Fruit fly (Drosophila melanogaster) whole organism, embryonic: ENCODE data around the gene CG8369.

Source experiments
- Ada2b ChIP-seq: fragments of 200-800 bp; sonication (Bioruptor generic); IDR thresholded peaks from 2 replicates; pipeline ENCODE4 v1.3.6; 2022; ENCODE audit warnings: missing biosample characterization, missing genetic modification characterization
- CG10209 ChIP-seq: fragments of 200-800 bp; sonication (Bioruptor generic); optimal IDR thresholded peaks from 3 replicates; lab custom pipeline; 2017; ENCODE audit warnings: missing biosample characterization, mild to moderate bottlenecking, missing genetic modification characterization, missing genetic modification reagents
- CG12659 ChIP-seq: fragments of 200-800 bp; sonication (Bioruptor generic); optimal IDR thresholded peaks from 3 replicates; lab custom pipeline; 2017; ENCODE audit warnings: mild to moderate bottlenecking, missing biosample characterization, missing genetic modification reagents, missing genetic modification characterization
- CG12942 ChIP-seq: fragments of 200-800 bp; sonication (Bioruptor generic); optimal IDR thresholded peaks from 3 replicates; lab custom pipeline; 2016; ENCODE audit warnings: missing biosample characterization, missing genetic modification characterization
- CG13287 ChIP-seq: fragments of 200-800 bp; sonication (Bioruptor generic); IDR thresholded peaks from 2 replicates; pipeline ENCODE4 v1.3.6; 2022; ENCODE audit warnings: missing biosample characterization, missing genetic modification characterization; ENCODE audit not compliant: partially characterized antibody
- CG13296 ChIP-seq: fragments of 200-800 bp; sonication (Bioruptor generic); optimal IDR thresholded peaks from 3 replicates; lab custom pipeline; 2018; ENCODE audit warnings: missing biosample characterization, mild to moderate bottlenecking, missing genetic modification characterization
- CG13424 ChIP-seq: fragments of 200-800 bp; sonication (Bioruptor generic); optimal IDR thresholded peaks from 2 replicates; lab custom pipeline; 2019; ENCODE audit warnings: missing biosample characterization, mild to moderate bottlenecking, missing genetic modification characterization, moderate library complexity
- CG13624 ChIP-seq: fragments of 200-800 bp; sonication (Bioruptor generic); optimal IDR thresholded peaks from 2 replicates; lab custom pipeline; 2016; ENCODE audit warnings: missing biosample characterization, missing genetic modification characterization
- CG13775 ChIP-seq: fragments of 200-800 bp; sonication (Bioruptor generic); optimal IDR thresholded peaks from 3 replicates; lab custom pipeline; 2017; ENCODE audit warnings: missing biosample characterization, mild to moderate bottlenecking, missing genetic modification characterization
- CG14667 ChIP-seq: fragments of 200-800 bp; sonication (Bioruptor generic); IDR thresholded peaks from 2 replicates; pipeline ENCODE4 v1.3.6; 2022; ENCODE audit warnings: missing biosample characterization, missing genetic modification characterization
- CG14965 ChIP-seq: fragments of 200-800 bp; sonication (Bioruptor generic); optimal IDR thresholded peaks from 2 replicates; lab custom pipeline; 2016; ENCODE audit warnings: missing biosample characterization, missing genetic modification characterization, borderline replicate concordance
- CG16815 ChIP-seq: fragments of 200-800 bp; sonication (Bioruptor generic); optimal IDR thresholded peaks from 3 replicates; lab custom pipeline; 2017; ENCODE audit warnings: missing biosample characterization, mild to moderate bottlenecking, missing genetic modification characterization
- CG17186 ChIP-seq: fragments of 200-800 bp; sonication (Bioruptor generic); optimal IDR thresholded peaks from 3 replicates; lab custom pipeline; 2017; ENCODE audit warnings: missing biosample characterization, missing genetic modification reagents, missing genetic modification characterization
- CG18262 ChIP-seq: fragments of 200-800 bp; optimal IDR thresholded peaks from 3 replicates; lab custom pipeline; 2019; ENCODE audit warnings: missing biosample characterization, mild to moderate bottlenecking, missing genetic modification characterization, moderate library complexity
- CG18619 ChIP-seq: fragments of 200-800 bp; sonication (Bioruptor generic); optimal IDR thresholded peaks from 3 replicates; lab custom pipeline; 2017; ENCODE audit warnings: missing biosample characterization, mild to moderate bottlenecking, missing genetic modification characterization
- CG2129 ChIP-seq: fragments of 200-800 bp; sonication (Bioruptor generic); IDR thresholded peaks from 2 replicates; pipeline ENCODE4 v1.3.6; 2022; ENCODE audit warnings: missing biosample characterization, missing genetic modification characterization; ENCODE audit not compliant: partially characterized antibody
- CG2712 ChIP-seq: fragments of 200-800 bp; optimal IDR thresholded peaks from 3 replicates; lab custom pipeline; 2019; ENCODE audit warnings: missing biosample characterization, mild to moderate bottlenecking, missing genetic modification characterization, moderate library complexity
- CG31441 ChIP-seq: fragments of 200-800 bp; sonication (Bioruptor generic); IDR thresholded peaks from 2 replicates; pipeline ENCODE4 v1.3.6; 2022; ENCODE audit warnings: missing biosample characterization, missing genetic modification characterization
- CG32772 ChIP-seq: fragments of 200-800 bp; sonication (Bioruptor generic); IDR thresholded peaks from 2 replicates; pipeline ENCODE4 v1.3.6; 2022; ENCODE audit warnings: missing biosample characterization, missing genetic modification characterization
- CG3281 ChIP-seq: fragments of 200-800 bp; sonication (Bioruptor generic); optimal IDR thresholded peaks from 3 replicates; lab custom pipeline; 2017; ENCODE audit warnings: missing biosample characterization, mild to moderate bottlenecking, missing genetic modification characterization
- CG33213 ChIP-seq: fragments of 200-800 bp; sonication (Bioruptor generic); optimal IDR thresholded peaks from 3 replicates; lab custom pipeline; 2016; ENCODE audit warnings: missing biosample characterization, missing genetic modification characterization
- CG3407 ChIP-seq: fragments of 200-800 bp; sonication (Bioruptor generic); optimal IDR thresholded peaks from 2 replicates; lab custom pipeline; 2018; ENCODE audit warnings: missing biosample characterization, mild to moderate bottlenecking, missing genetic modification characterization
- CG34224 ChIP-seq: fragments of 200-800 bp; sonication (Bioruptor generic); IDR thresholded peaks from 3 replicates; pipeline ENCODE4 v1.3.6; 2022; ENCODE audit warnings: missing biosample characterization, missing genetic modification characterization; ENCODE audit not compliant: partially characterized antibody
- CG34422 ChIP-seq: fragments of 200-800 bp; sonication (Bioruptor generic); IDR thresholded peaks from 3 replicates; pipeline ENCODE4 v1.3.6; 2022; ENCODE audit warnings: missing biosample characterization, missing genetic modification characterization
- CG4404 ChIP-seq: fragments of 200-800 bp; sonication (Bioruptor generic); IDR thresholded peaks from 2 replicates; pipeline ENCODE4 v1.3.6; 2022; ENCODE audit warnings: missing biosample characterization, missing genetic modification characterization
- CG5180 ChIP-seq: fragments of 200-800 bp; sonication (Bioruptor generic); optimal IDR thresholded peaks from 3 replicates; lab custom pipeline; 2017; ENCODE audit warnings: missing biosample characterization, missing genetic modification characterization, mild to moderate bottlenecking, moderate library complexity, missing genetic modification reagents
- CG6791 ChIP-seq: fragments of 200-800 bp; sonication (Bioruptor generic); IDR thresholded peaks from 3 replicates; pipeline ENCODE4 v1.3.6; 2022; ENCODE audit warnings: missing biosample characterization, missing genetic modification characterization; ENCODE audit not compliant: partially characterized antibody
- CG9727 ChIP-seq: fragments of 200-800 bp; sonication (Bioruptor generic); optimal IDR thresholded peaks from 3 replicates; lab custom pipeline; 2017; ENCODE audit warnings: missing biosample characterization, mild to moderate bottlenecking, missing genetic modification characterization
- CG9876 ChIP-seq: fragments of 200-800 bp; sonication (Bioruptor generic); optimal IDR thresholded peaks from 2 replicates; lab custom pipeline; 2016; ENCODE audit warnings: missing biosample characterization, missing genetic modification characterization
- Doc2 ChIP-seq: fragments of 200-800 bp; sonication (Bioruptor generic); IDR thresholded peaks from 2 replicates; pipeline ENCODE4 v1.3.6; 2022; ENCODE audit warnings: missing biosample characterization, missing genetic modification characterization
- Ets65A ChIP-seq: fragments of 200-800 bp; sonication (Bioruptor generic); peaks from one replicate; lab custom pipeline; 2016; ENCODE audit warnings: missing biosample characterization, missing genetic modification characterization
- Ets97D ChIP-seq: fragments of 200-800 bp; sonication (Bioruptor generic); optimal IDR thresholded peaks from 3 replicates; lab custom pipeline; 2016; ENCODE audit warnings: missing biosample characterization, missing genetic modification characterization
- Fer1 ChIP-seq: fragments of 200-800 bp; sonication (Bioruptor generic); optimal IDR thresholded peaks from 2 replicates; lab custom pipeline; 2017; ENCODE audit warnings: missing biosample characterization, mild to moderate bottlenecking, missing genetic modification characterization
- HLH4C ChIP-seq: fragments of 200-800 bp; sonication (Bioruptor generic); IDR thresholded peaks from 3 replicates; pipeline ENCODE4 v1.3.6; 2022; ENCODE audit warnings: missing biosample characterization, missing genetic modification characterization; ENCODE audit not compliant: partially characterized antibody
- HLHmδ ChIP-seq: fragments of 200-800 bp; sonication (Bioruptor generic); optimal IDR thresholded peaks from 2 replicates; lab custom pipeline; 2018; ENCODE audit warnings: missing biosample characterization, mild to moderate bottlenecking, missing genetic modification characterization, moderate library complexity
- Nf-YA ChIP-seq: fragments of 200-800 bp; sonication (Bioruptor generic); IDR thresholded peaks from 2 replicates; pipeline ENCODE4 v1.3.6; 2022; ENCODE audit warnings: missing biosample characterization, missing genetic modification characterization
- Poxn ChIP-seq: fragments of 200-800 bp; sonication (Bioruptor generic); IDR thresholded peaks from 2 replicates; pipeline ENCODE4 v1.3.6; 2022; ENCODE audit warnings: missing biosample characterization, missing genetic modification characterization
- bab2 ChIP-seq: fragments of 200-800 bp; sonication (Bioruptor generic); optimal IDR thresholded peaks from 2 replicates; lab custom pipeline; 2016; ENCODE audit warnings: missing biosample characterization, missing genetic modification characterization
- cwo ChIP-seq: fragments of 200-800 bp; sonication (Bioruptor generic); optimal IDR thresholded peaks from 3 replicates; lab custom pipeline; 2017; ENCODE audit warnings: missing biosample characterization, missing genetic modification characterization, mild to moderate bottlenecking, moderate library complexity, missing genetic modification reagents
- gsb ChIP-seq: fragments of 200-800 bp; sonication (Bioruptor generic); IDR thresholded peaks from 2 replicates; pipeline ENCODE4 v1.3.6; 2022; ENCODE audit warnings: missing biosample characterization, missing genetic modification characterization
- lbe ChIP-seq: fragments of 200-800 bp; sonication (Bioruptor generic); optimal IDR thresholded peaks from 2 replicates; lab custom pipeline; 2016; ENCODE audit warnings: missing biosample characterization, mild to moderate bottlenecking, missing genetic modification characterization
- pho ChIP-seq: fragments of 200-800 bp; sonication (Bioruptor generic); optimal IDR thresholded peaks from 2 replicates; lab custom pipeline; 2016; ENCODE audit warnings: missing biosample characterization, missing genetic modification characterization
- row ChIP-seq: fragments of 200-800 bp; sonication (Bioruptor generic); IDR thresholded peaks from 3 replicates; pipeline ENCODE4 v1.3.6; 2022; ENCODE audit warnings: missing biosample characterization, missing genetic modification characterization
- slbo ChIP-seq: fragments of 200-800 bp; sonication (Bioruptor generic); IDR thresholded peaks from 2 replicates; pipeline ENCODE4 v1.3.6; 2022; ENCODE audit warnings: missing biosample characterization, missing genetic modification characterization
- so ChIP-seq: fragments of 200-800 bp; sonication (Bioruptor generic); IDR thresholded peaks from 3 replicates; pipeline ENCODE4 v1.3.6; 2022; ENCODE audit warnings: missing biosample characterization, missing genetic modification characterization
- tap ChIP-seq: fragments of 200-800 bp; optimal IDR thresholded peaks from 3 replicates; lab custom pipeline; 2019; ENCODE audit warnings: missing biosample characterization, mild to moderate bottlenecking, missing genetic modification characterization, moderate library complexity
- tio ChIP-seq: fragments of 200-800 bp; sonication (Bioruptor generic); optimal IDR thresholded peaks from 2 replicates; lab custom pipeline; 2017; ENCODE audit warnings: missing biosample characterization, missing genetic modification characterization, inconsistent platforms
- trem ChIP-seq: fragments of 200-800 bp; optimal IDR thresholded peaks from 3 replicates; lab custom pipeline; 2019; ENCODE audit warnings: missing biosample characterization, mild to moderate bottlenecking, missing genetic modification characterization, moderate library complexity
- wor ChIP-seq: fragments of 200-800 bp; sonication (Bioruptor generic); IDR thresholded peaks from 2 replicates; pipeline ENCODE4 v1.3.6; 2022; ENCODE audit warnings: missing biosample characterization, missing genetic modification characterization

The CG8369 gene

DNA sequence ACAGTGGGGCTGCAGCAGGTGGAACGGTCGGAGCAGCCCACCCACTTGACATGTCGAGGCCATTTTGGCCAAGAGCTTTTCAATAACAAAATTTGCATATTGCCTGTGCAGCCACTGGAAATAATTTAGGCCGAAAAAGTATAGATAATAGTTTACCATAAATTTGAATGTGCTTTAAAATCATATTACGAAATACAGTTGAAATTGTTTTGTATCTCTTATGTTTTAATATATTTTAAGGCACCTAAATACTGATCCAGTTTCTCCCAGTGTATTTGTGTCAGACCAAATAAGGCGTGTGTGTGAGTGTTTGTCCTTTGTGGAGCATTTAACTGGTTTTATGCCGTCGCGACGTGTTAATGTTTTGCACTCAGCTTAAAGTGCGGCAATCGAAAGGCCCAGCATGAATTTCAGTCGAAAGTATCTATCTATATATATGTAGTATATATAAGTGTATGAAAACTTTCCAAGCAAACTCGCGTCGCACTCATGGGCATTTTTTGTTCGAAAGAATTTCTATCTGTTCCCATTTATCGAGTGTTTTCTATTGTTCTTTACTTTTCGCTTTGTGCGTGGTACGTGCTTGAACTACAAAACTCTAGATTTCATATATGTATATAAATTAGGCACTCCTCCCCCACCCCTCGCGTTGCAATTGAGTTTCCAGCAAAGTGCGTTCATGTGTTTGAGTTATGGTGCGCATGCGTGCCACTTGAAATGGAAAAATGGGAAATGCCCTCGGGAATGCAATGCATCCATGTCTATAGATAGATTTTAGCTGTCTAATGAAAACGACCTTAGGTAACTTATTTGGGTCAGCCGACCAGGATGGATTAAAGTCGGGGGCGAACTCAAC lies 27.8 kb downstream of the CG8369 start (continued):
- TF ChIP-seq tap (tag; lab: Kevin White, UChicago) (peak; percentile 18), Ada2b (GFP tag; lab: Robert Waterston, UW) (no peak), CG13296 (GFP tag; lab: Kevin White, UChicago) (no peak), CG18262 (tag; lab: Kevin White, UChicago) (peak; percentile 54), CG13775 (GFP tag; lab: Kevin White, UChicago) (peak; percentile 42), Ets97D (no peak), CG17186 (no peak), CG3407 (GFP tag; lab: Kevin White, UChicago) (no peak), CG13424 (tag; lab: Kevin White, UChicago) (peak; percentile 1), CG12942 (no peak), CG31441 (GFP tag; lab: Robert Waterston, UW) (no peak), CG18619 (GFP tag; lab: Kevin White, UChicago) (no peak), Nf-YA (GFP tag; lab: Robert Waterston, UW) (no peak), CG10209 (GFP tag; lab: Kevin White, UChicago) (no peak), CG3281 (GFP tag; lab: Kevin White, UChicago) (no peak), CG12659 (GFP tag; lab: Kevin White, UChicago) (no peak), Ets65A (no peak), CG34422 (0 out of 3 replicates have a peak, but pooled peaks have one; percentile 21), CG2712 (tag; lab: Kevin White, UChicago) (peak; percentile 60), HLH4C (GFP tag; lab: Robert Waterston, UW) (no peak), trem (peak; percentile 20), CG32772 (no peak), tio (GFP tag; lab: Kevin White, UChicago) (no peak), CG9727 (GFP tag; lab: Kevin White, UChicago) (peak; percentile 58), row (GFP tag; lab: Robert Waterston, UW) (peak; percentile 36; the same call in 2 of the 3 replicates), cwo (GFP tag; lab: Kevin White, UChicago) (no peak), CG4404 (GFP tag; lab: Robert Waterston, UW) (no peak; the same call in 1 of the 2 replicates), lbe (peak; percentile 27), CG34224 (GFP tag; lab: Robert Waterston, UW) (no peak), CG9876 (no peak), CG14667 (no peak), wor (no peak), CG5180 (GFP tag; lab: Kevin White, UChicago) (no peak), CG33213 (GFP tag; lab: Kevin White, UChicago) (no peak), CG16815 (GFP tag; lab: Kevin White, UChicago) (peak; percentile 37), Doc2 (GFP tag; lab: Robert Waterston, UW) (no peak), so (GFP tag; lab: Robert Waterston, UW) (0 out of 3 replicates have a peak, but pooled peaks have one; percentile 47), CG14965 (no peak), Poxn (no peak), CG13624 (GFP tag; lab: Kevin White, UChicago) (no peak), gsb (GFP tag; lab: Robert Waterston, UW) (no peak), CG13287 (GFP tag; lab: Robert Waterston, UW) (no peak), CG6791 (GFP tag; lab: Robert Waterston, UW) (no peak), slbo (peak; percentile 43; the same call in 1 of the 2 replicates), pho (GFP tag; lab: Kevin White, UChicago) (no peak), bab2 (GFP tag; lab: Kevin White, UChicago) (no peak), Fer1 (no peak), HLHmδ (peak; percentile 50), CG2129 (no peak)
